Fruit fly (Drosophila melanogaster) whole organism, pupa: ENCODE measurements around the gene U2af38.

Source experiments
- D1 ChIP-seq: fragments of 200-800 bp; sonication (Bioruptor generic); optimal IDR thresholded peaks from 2 replicates; lab custom pipeline; 2018; ENCODE audit warnings: missing biosample characterization, mild to moderate bottlenecking, missing genetic modification characterization, moderate library complexity
- fd96Ca ChIP-seq: fragments of 200-800 bp; sonication (Bioruptor generic); IDR thresholded peaks from 3 replicates; pipeline ENCODE4 v1.3.6; 2022; ENCODE audit warnings: missing biosample characterization, missing genetic modification characterization
- rn ChIP-seq: fragments of 200-800 bp; sonication (Bioruptor generic); IDR thresholded peaks from 2 replicates; pipeline ENCODE4 v1.3.6; 2022; ENCODE audit warnings: missing biosample characterization, missing genetic modification characterization

DNA sequence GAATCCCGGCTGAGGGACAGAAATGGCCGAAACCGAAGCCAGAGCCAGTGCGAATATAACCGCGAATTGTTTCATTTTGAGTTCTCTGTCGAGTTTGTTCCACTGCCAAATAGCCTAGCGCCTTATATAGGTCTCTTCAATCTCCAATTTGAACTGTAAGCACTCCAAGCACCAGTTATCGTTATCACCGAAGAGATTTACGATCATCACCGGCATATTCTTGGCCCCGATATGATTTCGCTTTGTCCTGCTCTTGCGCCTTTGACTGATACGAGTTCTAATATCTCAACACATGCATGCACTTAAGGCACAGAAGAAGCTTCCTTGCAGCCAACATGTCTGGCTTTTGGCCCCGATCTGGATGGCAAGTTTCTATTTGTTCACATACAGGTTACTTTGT is 24.7 kb upstream of the U2af38 start, which contains the start of gene CG11912:
- TF ChIP-seq fd96Ca (no peak), D1 (tag; lab: Kevin White, UChicago) (no peak), rn (GFP tag; lab: Robert Waterston, UW) (no peak)
